Worm (Caenorhabditis elegans): ENCODE measurements around the gene F53F1.4.

DNA sequence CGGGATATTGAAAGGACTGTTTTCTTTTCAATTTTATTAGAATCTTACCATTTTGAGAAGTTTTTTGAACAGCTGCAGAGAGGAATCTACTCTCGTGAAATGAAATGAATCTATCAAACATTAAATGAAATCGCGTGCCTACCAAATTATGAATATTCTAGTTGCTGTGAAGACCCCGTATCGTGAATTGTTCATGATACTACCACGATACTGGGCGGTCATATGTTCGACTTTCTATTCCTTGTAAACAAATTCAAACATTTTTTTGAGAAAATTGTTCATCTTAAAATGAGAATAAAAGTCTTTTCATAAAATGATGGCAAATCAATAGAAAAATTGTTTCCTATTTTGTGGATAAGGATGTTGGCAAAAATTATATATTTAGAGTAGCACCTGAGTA lies 25.1 kb upstream of the F53F1.4 start, which contains the start of gene gcy-34:
- TF ChIP-seq blmp-1 (tag; optimal IDR thresholded peaks at IDR 0.05) (no peak), lsy-2 (tag; optimal IDR thresholded peaks at IDR 0.05) (no peak), unc-120 (tag; optimal IDR thresholded peaks at IDR 0.05; ENCODE audit: poor library complexity, severe bottlenecking) (no peak), elt-3 (tag; optimal IDR thresholded peaks at IDR 0.05) (no peak), nhr-237 (tag; optimal IDR thresholded peaks at IDR 0.05) (no peak), M03D4.4 (tag; optimal IDR thresholded peaks at IDR 0.05) (no peak), ces-1 (GFP tag; optimal IDR thresholded peaks at IDR 0.05) (no peak), nhr-12 (tag; optimal IDR thresholded peaks at IDR 0.05) (no peak)
